Worm (Caenorhabditis elegans) whole organism, mixed stage, embryonic: Measurements from ENCODE around the gene cra-1.

Experiments used
- blmp-1 ChIP-seq: fragments of 150-350 bp; optimal IDR thresholded peaks from 2 replicates; lab custom pipeline; 2014; ENCODE audit warnings: missing biosample characterization, missing genetic modification characterization
- ces-1 ChIP-seq: fragments of 150-350 bp; optimal IDR thresholded peaks from 2 replicates; lab custom pipeline; 2014; ENCODE audit warnings: missing biosample characterization, missing genetic modification reagents, missing genetic modification characterization
- drap-1 ChIP-seq: fragments of 200-800 bp; sonication (Bioruptor generic); optimal IDR thresholded peaks from 3 replicates; lab custom pipeline; 2018; ENCODE audit warnings: mild to moderate bottlenecking, missing genetic modification characterization, missing compliant biosample characterization
- mep-1 ChIP-seq: fragments of 150-350 bp; optimal IDR thresholded peaks from 2 replicates; lab custom pipeline; 2017; ENCODE audit warnings: missing biosample characterization, missing genetic modification reagents, missing genetic modification characterization, inconsistent platforms
- nhr-12 ChIP-seq: fragments of 150-350 bp; optimal IDR thresholded peaks from 2 replicates; lab custom pipeline; 2014; ENCODE audit warnings: missing biosample characterization, missing genetic modification characterization
- unc-62 ChIP-seq: fragments of 150-350 bp; optimal IDR thresholded peaks from 2 replicates; lab custom pipeline; 2014; ENCODE audit warnings: missing biosample characterization, missing genetic modification reagents, missing genetic modification characterization
- ztf-11 ChIP-seq: fragments of 150-350 bp; optimal IDR thresholded peaks from 2 replicates; lab custom pipeline; 2014; ENCODE audit warnings: missing biosample characterization, missing genetic modification characterization

ce11 chrIII:6869996-6870395, 736 bp upstream of the cra-1 start, which contains the start of gene K04C2.8:
- TF ChIP-seq unc-62 (GFP tag; lab: Kevin White, UChicago), result no peak
- no peak for TF ChIP-seq ztf-11 (tag; lab: Kevin White, UChicago)
- TF ChIP-seq blmp-1 (tag; lab: Kevin White, UChicago), result no peak
- no peak for TF ChIP-seq ces-1
- TF ChIP-seq nhr-12 (tag; lab: Kevin White, UChicago), result no peak
- TF ChIP-seq drap-1, result no peak
- TF ChIP-seq mep-1 (tag; lab: Kevin White, UChicago), result no peak
